Fruit fly (Drosophila melanogaster) whole organism, embryonic: ENCODE data around the gene tbc.

Experiments used
- Aef1 ChIP-seq: fragments of 200-800 bp; sonication (Bioruptor generic); IDR thresholded peaks from 3 replicates; pipeline ENCODE4 v1.3.6; 2022; ENCODE audit warnings: missing biosample characterization, missing genetic modification characterization
- BtbVII ChIP-seq: fragments of 200-800 bp; sonication (Bioruptor generic); optimal IDR thresholded peaks from 3 replicates; lab custom pipeline; 2017; ENCODE audit warnings: missing biosample characterization, mild to moderate bottlenecking, missing genetic modification characterization
- CG1024 ChIP-seq: fragments of 200-800 bp; sonication (Bioruptor generic); IDR thresholded peaks from 2 replicates; pipeline ENCODE4 v1.3.6; 2022; ENCODE audit warnings: missing biosample characterization, missing genetic modification characterization
- CG10274 ChIP-seq: fragments of 200-800 bp; sonication (Bioruptor generic); optimal IDR thresholded peaks from 3 replicates; lab custom pipeline; 2017; ENCODE audit warnings: missing biosample characterization, mild to moderate bottlenecking, missing genetic modification characterization
- CG10431 ChIP-seq: fragments of 200-800 bp; sonication (Bioruptor generic); optimal IDR thresholded peaks from 3 replicates; lab custom pipeline; 2018; ENCODE audit warnings: missing biosample characterization, mild to moderate bottlenecking, missing genetic modification characterization
- CG11085 ChIP-seq: fragments of 200-800 bp; sonication (Bioruptor generic); IDR thresholded peaks from 2 replicates; pipeline ENCODE4 v1.3.6; 2022; ENCODE audit warnings: missing biosample characterization, missing genetic modification characterization
- CG11723 ChIP-seq: fragments of 200-800 bp; sonication (Bioruptor generic); optimal IDR thresholded peaks from 2 replicates; lab custom pipeline; 2017; ENCODE audit warnings: missing biosample characterization, mild to moderate bottlenecking, missing genetic modification characterization
- CG12744 ChIP-seq: fragments of 200-800 bp; sonication (Bioruptor generic); optimal IDR thresholded peaks from 2 replicates; lab custom pipeline; 2016; ENCODE audit warnings: missing biosample characterization, missing genetic modification characterization
- CG14441 ChIP-seq: fragments of 200-800 bp; sonication (Bioruptor generic); IDR thresholded peaks from 2 replicates; pipeline ENCODE4 v1.3.6; 2022; ENCODE audit warnings: missing biosample characterization, missing genetic modification characterization
- CG1529 ChIP-seq: fragments of 200-800 bp; sonication (Bioruptor generic); optimal IDR thresholded peaks from 3 replicates; lab custom pipeline; 2018; ENCODE audit warnings: missing biosample characterization, missing genetic modification characterization
- CG18764 ChIP-seq: fragments of 200-800 bp; sonication (Bioruptor generic); optimal IDR thresholded peaks from 3 replicates; lab custom pipeline; 2016; ENCODE audit warnings: missing biosample characterization, missing genetic modification characterization
- CG33557 ChIP-seq: fragments of 200-800 bp; sonication (Bioruptor generic); optimal IDR thresholded peaks from 2 replicates; lab custom pipeline; 2019; ENCODE audit warnings: missing biosample characterization, mild to moderate bottlenecking, missing genetic modification characterization, moderate library complexity
- CG3726 ChIP-seq: fragments of 200-800 bp; sonication (Bioruptor generic); IDR thresholded peaks from 3 replicates; pipeline ENCODE4, ENCODE4 v1.3.6; 2022; ENCODE audit warnings: missing biosample characterization, missing genetic modification characterization
- CG5953 ChIP-seq: fragments of 200-800 bp; sonication (Bioruptor generic); IDR thresholded peaks from 2 replicates; pipeline ENCODE4 v1.3.6; 2022; ENCODE audit warnings: missing biosample characterization, missing genetic modification characterization
- CG6683 ChIP-seq: fragments of 200-800 bp; sonication (Bioruptor generic); optimal IDR thresholded peaks from 2 replicates; lab custom pipeline; 2017; ENCODE audit warnings: missing biosample characterization, mild to moderate bottlenecking, missing genetic modification characterization, missing genetic modification reagents
- CG7839 ChIP-seq: fragments of 200-800 bp; sonication (Bioruptor generic); optimal IDR thresholded peaks from 3 replicates; lab custom pipeline; 2018; ENCODE audit warnings: missing biosample characterization, mild to moderate bottlenecking, missing genetic modification characterization, moderate library complexity
- Doc2 ChIP-seq: fragments of 200-800 bp; sonication (Bioruptor generic); IDR thresholded peaks from 2 replicates; pipeline ENCODE4 v1.3.6; 2022; ENCODE audit warnings: missing biosample characterization, missing genetic modification characterization
- Dref ChIP-seq: fragments of 200-800 bp; sonication (Bioruptor generic); IDR thresholded peaks from 2 replicates; pipeline ENCODE4 v1.3.6; 2022; ENCODE audit warnings: missing biosample characterization, missing genetic modification characterization
- Elba2 ChIP-seq: fragments of 200-800 bp; sonication (Bioruptor generic); optimal IDR thresholded peaks from 3 replicates; lab custom pipeline; 2016; ENCODE audit warnings: missing biosample characterization, missing genetic modification characterization
- Gug ChIP-seq: fragments of 200-800 bp; sonication (Bioruptor generic); IDR thresholded peaks from 4 replicates; pipeline ENCODE4 v1.3.6; 2022; ENCODE audit warnings: missing biosample characterization, missing genetic modification characterization
- HLHmδ ChIP-seq: fragments of 200-800 bp; sonication (Bioruptor generic); optimal IDR thresholded peaks from 2 replicates; lab custom pipeline; 2018; ENCODE audit warnings: missing biosample characterization, mild to moderate bottlenecking, missing genetic modification characterization, moderate library complexity
- Hr39 ChIP-seq: fragments of >200 bp; optimal IDR thresholded peaks from 2 replicates; lab custom pipeline; 2017
- Meics ChIP-seq: fragments of 200-800 bp; sonication (Bioruptor generic); optimal IDR thresholded peaks from 2 replicates; lab custom pipeline; 2017; ENCODE audit warnings: missing biosample characterization, mild to moderate bottlenecking, missing genetic modification characterization
- Mes4 ChIP-seq: fragments of 200-800 bp; sonication (Bioruptor generic); optimal IDR thresholded peaks from 2 replicates; lab custom pipeline; 2016; ENCODE audit warnings: missing biosample characterization, missing genetic modification characterization
- Myb ChIP-seq: fragments of 200-800 bp; sonication (Bioruptor generic); optimal IDR thresholded peaks from 2 replicates; lab custom pipeline; 2016; ENCODE audit warnings: missing biosample characterization, missing genetic modification characterization
- NC2β ChIP-seq: fragments of 200-800 bp; sonication (Bioruptor generic); optimal IDR thresholded peaks from 2 replicates; lab custom pipeline; 2016; ENCODE audit warnings: missing biosample characterization, missing genetic modification characterization
- Nf-YB ChIP-seq: fragments of 200-800 bp; sonication (Bioruptor generic); optimal IDR thresholded peaks from 3 replicates; lab custom pipeline; 2019; ENCODE audit warnings: missing biosample characterization, mild to moderate bottlenecking, missing genetic modification characterization, moderate library complexity
- Oaz ChIP-seq: fragments of 200-800 bp; sonication (Bioruptor generic); IDR thresholded peaks from 2 replicates; pipeline ENCODE4 v1.3.6; 2022; ENCODE audit warnings: missing biosample characterization, missing genetic modification characterization
- Scr ChIP-seq: fragments of 200-800 bp; sonication (Bioruptor generic); IDR thresholded peaks from 2 replicates; pipeline ENCODE4 v1.3.6; 2022; ENCODE audit warnings: missing biosample characterization, missing genetic modification characterization; ENCODE audit not compliant: partially characterized antibody
- Side ChIP-seq: fragments of 200-800 bp; sonication (Bioruptor generic); optimal IDR thresholded peaks from 2 replicates; lab custom pipeline; 2016; ENCODE audit warnings: missing biosample characterization, missing genetic modification characterization
- Stat92E ChIP-seq, 3 experiments: fragments of >200 bp in 2 of 3; fragments of 200-800 bp in 1 of 3; sonication (Bioruptor generic) in 1 of 3; optimal IDR thresholded peaks; 2 replicates each; lab custom pipeline; 2017 to 2019; ENCODE audit warnings: missing biosample characterization in 3 of 3, missing genetic modification characterization in 3 of 3, mild to moderate bottlenecking in 1 of 3, moderate library complexity in 1 of 3
- Trl ChIP-seq, 3 experiments: fragments of >200 bp in 2 of 3; fragments of 200-800 bp in 1 of 3; sonication (Bioruptor generic) in 1 of 3; optimal IDR thresholded peaks; 2 replicates in 1 of 3; 3 replicates in 2 of 3; lab custom pipeline; 2016 to 2017; ENCODE audit warnings: missing biosample characterization in 1 of 3, missing genetic modification characterization in 1 of 3
- Usf ChIP-seq: fragments of 200-800 bp; sonication (Bioruptor generic); optimal IDR thresholded peaks from 2 replicates; lab custom pipeline; 2017; ENCODE audit warnings: missing genotype, missing biosample characterization, missing genetic modification characterization
- ab ChIP-seq: fragments of 200-800 bp; sonication (Bioruptor generic); optimal IDR thresholded peaks from 2 replicates; lab custom pipeline; 2016; ENCODE audit warnings: missing biosample characterization, missing genetic modification characterization
- aop ChIP-seq: fragments of 200-800 bp; sonication (Bioruptor generic); IDR thresholded peaks from 2 replicates; pipeline ENCODE4 v1.3.6; 2022; ENCODE audit warnings: missing biosample characterization, missing genetic modification characterization
- cad ChIP-seq: fragments of >200 bp; optimal IDR thresholded peaks from 2 replicates; lab custom pipeline; 2017; ENCODE audit warnings: missing biosample characterization, missing genetic modification characterization
- grn ChIP-seq: fragments of 200-800 bp; sonication (Bioruptor generic); optimal IDR thresholded peaks from 3 replicates; lab custom pipeline; 2017; ENCODE audit warnings: missing biosample characterization, missing genetic modification characterization
- h ChIP-seq: fragments of >200 bp; optimal IDR thresholded peaks from 2 replicates; lab custom pipeline; 2017
- inv ChIP-seq: fragments of 200-800 bp; sonication (Bioruptor generic); IDR thresholded peaks from 2 replicates; pipeline ENCODE4 v1.3.6; 2022; ENCODE audit warnings: missing biosample characterization, missing genetic modification characterization; ENCODE audit not compliant: partially characterized antibody
- lab ChIP-seq: fragments of 200-800 bp; sonication (Bioruptor generic); optimal IDR thresholded peaks from 3 replicates; lab custom pipeline; 2017; ENCODE audit warnings: missing biosample characterization, missing genetic modification characterization, mild to moderate bottlenecking, moderate library complexity, missing genetic modification reagents
- lbe ChIP-seq: fragments of 200-800 bp; sonication (Bioruptor generic); optimal IDR thresholded peaks from 2 replicates; lab custom pipeline; 2016; ENCODE audit warnings: missing biosample characterization, mild to moderate bottlenecking, missing genetic modification characterization
- lola ChIP-seq, 3 experiments: fragments of >200 bp in 2 of 3; fragments of 200-800 bp in 1 of 3; sonication (Bioruptor generic) in 1 of 3; optimal IDR thresholded peaks; 2 replicates each; lab custom pipeline; 2017 to 2019; ENCODE audit warnings: missing biosample characterization in 3 of 3, missing genetic modification characterization in 3 of 3, mild to moderate bottlenecking in 1 of 3, moderate library complexity in 1 of 3
- nerfin-2 ChIP-seq: fragments of 200-800 bp; sonication (Bioruptor generic); IDR thresholded peaks from 2 replicates; pipeline ENCODE4 v1.3.6; 2022; ENCODE audit warnings: missing biosample characterization, missing genetic modification characterization; ENCODE audit not compliant: partially characterized antibody
- onecut ChIP-seq: fragments of 200-800 bp; sonication (Bioruptor generic); IDR thresholded peaks from 2 replicates; pipeline ENCODE4 v1.3.6; 2022; ENCODE audit warnings: missing biosample characterization, missing genetic modification characterization
- peb ChIP-seq: fragments of 200-800 bp; sonication (Bioruptor generic); IDR thresholded peaks from 2 replicates; pipeline ENCODE4 v1.3.6; 2022; ENCODE audit warnings: missing biosample characterization, missing genetic modification characterization
- pzg ChIP-seq: fragments of 200-800 bp; sonication (Bioruptor generic); optimal IDR thresholded peaks from 3 replicates; lab custom pipeline; 2018; ENCODE audit warnings: missing biosample characterization, mild to moderate bottlenecking, missing genetic modification characterization, moderate library complexity
- stwl ChIP-seq: fragments of 200-800 bp; sonication (Bioruptor generic); optimal IDR thresholded peaks from 3 replicates; lab custom pipeline; 2018; ENCODE audit warnings: missing biosample characterization, mild to moderate bottlenecking, missing genetic modification characterization, moderate library complexity
- tll ChIP-seq, 2 experiments: fragments of 200-800 bp in 1 of 2; fragments of >200 bp in 1 of 2; sonication (Bioruptor generic) in 1 of 2; optimal IDR thresholded peaks; 2 replicates each; lab custom pipeline; 2017 to 2019; ENCODE audit warnings: missing biosample characterization in 2 of 2, missing genetic modification characterization in 2 of 2, mild to moderate bottlenecking in 1 of 2, moderate library complexity in 1 of 2
- vvl ChIP-seq: fragments of 200-800 bp; sonication (Bioruptor generic); IDR thresholded peaks from 2 replicates; pipeline ENCODE4 v1.3.6; 2022; ENCODE audit warnings: missing biosample characterization, missing genetic modification characterization
- wor ChIP-seq: fragments of 200-800 bp; sonication (Bioruptor generic); IDR thresholded peaks from 2 replicates; pipeline ENCODE4 v1.3.6; 2022; ENCODE audit warnings: missing biosample characterization, missing genetic modification characterization
- zfh1 ChIP-seq: fragments of 200-800 bp; sonication (Bioruptor generic); IDR thresholded peaks from 3 replicates; pipeline ENCODE4 v1.3.6; 2022; ENCODE audit warnings: missing biosample characterization, missing genetic modification characterization

The tbc gene

dm6 chrX:20510540-20510939 lies 61.4 kb downstream of the tbc start, which contains the start of gene RhoGAP19D (continued):
- TF ChIP-seq CG33557 (GFP tag; lab: Kevin White, UChicago) (no peak), Gug (peak; percentile 79; the same call in 2 of the 4 replicates), Mes4 (GFP tag; lab: Kevin White, UChicago) (no peak), aop (GFP tag; lab: Robert Waterston, UW) (no peak), inv (GFP tag; lab: Robert Waterston, UW) (peak; percentile 92), Meics (peak; percentile 14), CG3726 (GFP tag; lab: Robert Waterston, UW) (no peak), CG14441 (GFP tag; lab: Robert Waterston, UW) (peak; percentile 39; the same call in 1 of the 2 replicates), h (lab: Kevin White, UChicago) (no peak), CG11723 (GFP tag; lab: Kevin White, UChicago) (no peak), wor (GFP tag; lab: Robert Waterston, UW) (no peak), CG1529 (GFP tag; lab: Kevin White, UChicago) (no peak), CG10274 (GFP tag; lab: Kevin White, UChicago) (no peak), cad (GFP tag; lab: Kevin White, UChicago) (no peak), grn (GFP tag; lab: Kevin White, UChicago) (no peak), BtbVII (no peak), Side (GFP tag; lab: Kevin White, UChicago) (peak; percentile 43), zfh1 (GFP tag; lab: Robert Waterston, UW) (peak; percentile 58; the same call in 2 of the 3 replicates), Elba2 (GFP tag; lab: Kevin White, UChicago) (no peak), onecut (GFP tag; lab: Robert Waterston, UW) (0 out of 2 replicates have a peak, but pooled peaks have one; percentile 16), Stat92E (GFP tag; optimal IDR thresholded peaks at IDR 0.05; lab: Kevin White, UChicago) (no peak), CG12744 (GFP tag; lab: Kevin White, UChicago) (peak; percentile 43), CG1024 (GFP tag; lab: Robert Waterston, UW) (no peak), Hr39 (lab: Kevin White, UChicago) (no peak), CG18764 (GFP tag; lab: Kevin White, UChicago) (peak; percentile 52), Aef1 (GFP tag; lab: Robert Waterston, UW) (peak; percentile 48; the same call in 2 of the 3 replicates), tll (GFP tag; optimal IDR thresholded peaks at IDR 0.05; lab: Kevin White, UChicago) (no peak), CG10431 (GFP tag; lab: Kevin White, UChicago) (no peak), lola (GFP tag; optimal IDR thresholded peaks at IDR 0.05; lab: Kevin White, UChicago) (no peak), Myb (GFP tag; lab: Kevin White, UChicago) (peak; percentile 57), CG11085 (GFP tag; lab: Robert Waterston, UW) (peak; percentile 73), Oaz (GFP tag; lab: Robert Waterston, UW) (no peak), vvl (GFP tag; lab: Robert Waterston, UW) (peak; percentile 78), stwl (tag; lab: Kevin White, UChicago) (peak; percentile 90), lbe (GFP tag; lab: Kevin White, UChicago) (peak; percentile 26), Scr (GFP tag; lab: Robert Waterston, UW) (peak; percentile 92), Trl (optimal IDR thresholded peaks at IDR 0.05; lab: Kevin White, UChicago) (no peak), Trl (GFP tag; optimal IDR thresholded peaks at IDR 0.05; lab: Kevin White, UChicago) (peak; percentile 66), ab (GFP tag; lab: Kevin White, UChicago) (no peak), nerfin-2 (GFP tag; lab: Robert Waterston, UW) (peak; percentile 86), peb (no peak), Dref (GFP tag; lab: Robert Waterston, UW) (peak; percentile 98), pzg (GFP tag; lab: Kevin White, UChicago) (peak; percentile 96), NC2β (peak; percentile 34), Doc2 (GFP tag; lab: Robert Waterston, UW) (no peak), Usf (GFP tag; lab: Kevin White, UChicago) (no peak), HLHmδ (GFP tag; lab: Kevin White, UChicago) (peak; percentile 49), CG7839 (tag; lab: Kevin White, UChicago) (no peak), Nf-YB (GFP tag; lab: Kevin White, UChicago) (no peak), CG5953 (GFP tag; lab: Robert Waterston, UW) (0 out of 2 replicates have a peak, but pooled peaks have one; percentile 37), lab (GFP tag; lab: Kevin White, UChicago) (peak; percentile 75), CG6683 (no peak)
